Worm (Caenorhabditis elegans) whole organism, mixed stage, embryonic: ENCODE results near the gene nduc-2.

Source experiments
- M03D4.4 ChIP-seq: sonication (generic microtip); optimal IDR thresholded peaks from 2 replicates; lab custom pipeline; 2017; ENCODE audit warnings: mild to moderate bottlenecking, missing genetic modification characterization, missing compliant biosample characterization
- blmp-1 ChIP-seq: fragments of 150-350 bp; optimal IDR thresholded peaks from 2 replicates; lab custom pipeline; 2014; ENCODE audit warnings: missing biosample characterization, missing genetic modification characterization
- ceh-39 ChIP-seq: fragments of 150-350 bp; optimal IDR thresholded peaks from 2 replicates; lab custom pipeline; 2014; ENCODE audit warnings: missing biosample characterization, missing genetic modification characterization
- ceh-43 ChIP-seq: fragments of 200-800 bp; sonication (Bioruptor generic); optimal IDR thresholded peaks from 2 replicates; lab custom pipeline; 2018; ENCODE audit warnings: mild to moderate bottlenecking, missing genetic modification characterization, moderate library complexity, missing compliant biosample characterization
- ceh-83 ChIP-seq: fragments of 200-800 bp; sonication (Bioruptor generic); optimal IDR thresholded peaks from 2 replicates; lab custom pipeline; 2018; ENCODE audit warnings: mild to moderate bottlenecking, missing genetic modification characterization, missing compliant biosample characterization
- ces-1 ChIP-seq: fragments of 150-350 bp; optimal IDR thresholded peaks from 2 replicates; lab custom pipeline; 2014; ENCODE audit warnings: missing biosample characterization, missing genetic modification reagents, missing genetic modification characterization
- cnd-1 ChIP-seq: fragments of 200-800 bp; sonication (Bioruptor generic); optimal IDR thresholded peaks from 2 replicates; lab custom pipeline; 2018; ENCODE audit warnings: mild to moderate bottlenecking, missing genetic modification characterization, missing compliant biosample characterization
- elt-1 ChIP-seq: sonication (generic microtip); optimal IDR thresholded peaks from 2 replicates; lab custom pipeline; 2017; ENCODE audit warnings: missing genetic modification characterization, mild to moderate bottlenecking, missing compliant biosample characterization, antibody characterized with exemption, moderate library complexity, borderline replicate concordance; ENCODE audit not compliant: insufficient read depth
- elt-3 ChIP-seq: fragments of 150-350 bp; optimal IDR thresholded peaks from 2 replicates; lab custom pipeline; 2014; ENCODE audit warnings: missing biosample characterization, missing genetic modification characterization
- ham-2 ChIP-seq: fragments of 200-800 bp; sonication (Bioruptor generic); optimal IDR thresholded peaks from 2 replicates; lab custom pipeline; 2018; ENCODE audit warnings: mild to moderate bottlenecking, missing genetic modification characterization, missing compliant biosample characterization
- hlh-1 ChIP-seq: fragments of 150-350 bp; optimal IDR thresholded peaks from 2 replicates; lab custom pipeline; 2014; ENCODE audit warnings: missing biosample characterization, missing genetic modification reagents, missing genetic modification characterization
- lin-13 ChIP-seq: fragments of 150-350 bp; optimal IDR thresholded peaks from 2 replicates; lab custom pipeline; 2014; ENCODE audit warnings: missing biosample characterization, missing genetic modification characterization
- lin-32 ChIP-seq: fragments of 200-800 bp; sonication (Bioruptor generic); optimal IDR thresholded peaks from 2 replicates; lab custom pipeline; 2018; ENCODE audit warnings: mild to moderate bottlenecking, missing genetic modification characterization, missing compliant biosample characterization
- lsy-2 ChIP-seq: fragments of 150-350 bp; optimal IDR thresholded peaks from 2 replicates; lab custom pipeline; 2014; ENCODE audit warnings: missing biosample characterization, missing genetic modification characterization
- mls-2 ChIP-seq: sonication (generic microtip); optimal IDR thresholded peaks from 2 replicates; lab custom pipeline; 2016; ENCODE audit warnings: mild to moderate bottlenecking, missing genetic modification characterization, moderate library complexity, missing compliant biosample characterization
- nhr-12 ChIP-seq: fragments of 150-350 bp; optimal IDR thresholded peaks from 2 replicates; lab custom pipeline; 2014; ENCODE audit warnings: missing biosample characterization, missing genetic modification characterization
- nhr-2 ChIP-seq: fragments of 150-350 bp; optimal IDR thresholded peaks from 2 replicates; lab custom pipeline; 2014; ENCODE audit warnings: missing biosample characterization, missing genetic modification characterization
- nhr-237 ChIP-seq: fragments of 150-350 bp; optimal IDR thresholded peaks from 2 replicates; lab custom pipeline; 2014; ENCODE audit warnings: missing biosample characterization, missing genetic modification characterization
- nhr-28 ChIP-seq: fragments of 150-350 bp; optimal IDR thresholded peaks from 2 replicates; lab custom pipeline; 2014; ENCODE audit warnings: missing biosample characterization, missing genetic modification characterization
- nhr-76 ChIP-seq: sonication (generic microtip); optimal IDR thresholded peaks from 2 replicates; lab custom pipeline; 2017; ENCODE audit warnings: missing biosample characterization, missing genetic modification characterization
- pha-4 ChIP-seq: fragments of 150-350 bp; optimal IDR thresholded peaks from 2 replicates; lab custom pipeline; 2018; ENCODE audit warnings: missing biosample characterization, missing genetic modification reagents, missing genetic modification characterization
- sem-2 ChIP-seq: fragments of 200-800 bp; sonication (Bioruptor generic); optimal IDR thresholded peaks from 2 replicates; lab custom pipeline; 2018; ENCODE audit warnings: mild to moderate bottlenecking, missing genetic modification characterization, missing compliant biosample characterization
- snpc-4 ChIP-seq: fragments of 150-350 bp; optimal IDR thresholded peaks from 2 replicates; lab custom pipeline; 2014; ENCODE audit warnings: missing biosample characterization, missing genetic modification characterization
- tbx-8 ChIP-seq: fragments of 200-800 bp; sonication (Bioruptor generic); optimal IDR thresholded peaks from 2 replicates; lab custom pipeline; 2018; ENCODE audit warnings: mild to moderate bottlenecking, missing genetic modification characterization, moderate library complexity, missing compliant biosample characterization
- unc-120 ChIP-seq: sonication (generic microtip); optimal IDR thresholded peaks from 2 replicates; lab custom pipeline; 2017; ENCODE audit warnings: missing genetic modification characterization, missing compliant biosample characterization; ENCODE audit not compliant: poor library complexity, severe bottlenecking
- unc-39 ChIP-seq: fragments of 150-350 bp; optimal IDR thresholded peaks from 2 replicates; lab custom pipeline; 2014; ENCODE audit warnings: missing biosample characterization, missing genetic modification characterization
- unc-62 ChIP-seq: fragments of 150-350 bp; optimal IDR thresholded peaks from 2 replicates; lab custom pipeline; 2014; ENCODE audit warnings: missing biosample characterization, missing genetic modification reagents, missing genetic modification characterization
- zip-8 ChIP-seq: fragments of 150-350 bp; optimal IDR thresholded peaks from 2 replicates; lab custom pipeline; 2014; ENCODE audit warnings: missing biosample characterization, missing genetic modification characterization
- ztf-11 ChIP-seq: fragments of 150-350 bp; optimal IDR thresholded peaks from 2 replicates; lab custom pipeline; 2014; ENCODE audit warnings: missing biosample characterization, missing genetic modification characterization

The nduc-2 gene

DNA sequence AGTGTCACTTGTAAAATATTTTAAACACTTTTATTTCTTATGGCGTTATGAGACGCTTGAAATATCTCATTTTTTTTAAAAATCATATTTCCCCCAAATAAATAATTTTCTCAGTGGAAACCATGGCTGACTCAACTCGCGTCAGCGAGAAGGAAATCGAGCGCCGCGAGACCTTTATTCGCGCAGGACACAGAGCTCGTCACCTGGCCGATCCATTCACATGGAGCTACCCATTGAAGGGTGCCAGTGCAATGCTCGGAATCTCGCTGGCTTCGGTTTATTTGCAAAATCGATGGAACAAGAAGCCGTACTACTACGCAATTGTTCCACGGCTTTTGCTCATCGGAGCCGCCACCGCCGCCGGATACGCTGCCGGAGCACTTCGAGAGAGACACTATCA is at the start of gene nduc-2:
Gene nduc-2 (plus strand): TSS at position 113 of the 400 bp plus-strand sequence.
- no peak for TF ChIP-seq M03D4.4
- TF ChIP-seq elt-3 (tag; lab: Kevin White, UChicago), result no peak
- TF ChIP-seq nhr-237 (tag; lab: Kevin White, UChicago), result no peak
- no peak for TF ChIP-seq ces-1 (GFP tag; lab: Kevin White, UChicago)
- no peak for TF ChIP-seq ham-2 (GFP tag; lab: Kevin White, UChicago)
- TF ChIP-seq nhr-12 (tag; lab: Kevin White, UChicago), result no peak
- no peak for TF ChIP-seq hlh-1 (tag; lab: Kevin White, UChicago)
- no peak for TF ChIP-seq lin-32
- no peak for TF ChIP-seq cnd-1 (tag; lab: Kevin White, UChicago)
- no peak for TF ChIP-seq pha-4 (tag; lab: Kevin White, UChicago)
- TF ChIP-seq ceh-83 (GFP tag; lab: Kevin White, UChicago), result no peak

- TF ChIP-seq sem-2, result no peak
- TF ChIP-seq lin-13 (tag; lab: Kevin White, UChicago), result no peak
- TF ChIP-seq ztf-11 (tag; lab: Kevin White, UChicago), result no peak
- no peak for TF ChIP-seq ham-2 (GFP tag; lab: Kevin White, UChicago)
- TF ChIP-seq snpc-4, result no peak
- TF ChIP-seq ceh-39, result no peak
- TF ChIP-seq elt-3 (tag; lab: Kevin White, UChicago), result no peak
- TF ChIP-seq unc-62, result no peak
- no peak for TF ChIP-seq elt-1
- no peak for TF ChIP-seq tbx-8 (GFP tag; lab: Kevin White, UChicago)
Observed at ce11 chrIII:2739469-2739868, 47.2 kb upstream of the nduc-2 start, which contains the start of gene cest-25. cest-25 (minus strand) TSS chrIII:2739531.

DNA sequence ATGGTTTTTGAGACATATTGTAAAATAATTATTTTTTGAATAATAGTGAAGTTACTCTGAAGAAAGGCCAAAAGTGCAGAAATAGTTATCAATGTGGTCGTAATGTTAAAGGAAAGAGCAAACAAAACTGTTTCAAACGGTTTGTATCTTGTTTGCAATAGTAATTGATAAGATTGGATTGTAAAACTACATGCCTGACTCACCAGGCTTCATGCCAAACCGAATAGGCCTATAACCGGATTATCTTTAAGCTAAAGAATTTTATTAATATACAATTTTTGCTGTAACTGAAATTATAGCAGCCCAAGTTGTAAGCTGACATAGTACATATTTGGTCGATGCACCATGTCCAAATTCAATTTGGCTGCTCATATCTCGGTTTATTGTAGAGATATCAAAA is 40.1 kb upstream of the nduc-2 start, which contains the start of gene Y71H2AM.14:
Gene Y71H2AM.14 (minus strand): TSS at position 101 of the 400 bp plus-strand sequence.
- TF ChIP-seq nhr-28 (no peak), unc-120 (tag; lab: Kevin White, UChicago) (no peak), nhr-237 (tag; lab: Kevin White, UChicago) (no peak), tbx-8 (GFP tag; lab: Kevin White, UChicago) (no peak), ztf-11 (tag; lab: Kevin White, UChicago) (no peak), elt-1 (no peak), nhr-12 (tag; lab: Kevin White, UChicago) (no peak)

DNA sequence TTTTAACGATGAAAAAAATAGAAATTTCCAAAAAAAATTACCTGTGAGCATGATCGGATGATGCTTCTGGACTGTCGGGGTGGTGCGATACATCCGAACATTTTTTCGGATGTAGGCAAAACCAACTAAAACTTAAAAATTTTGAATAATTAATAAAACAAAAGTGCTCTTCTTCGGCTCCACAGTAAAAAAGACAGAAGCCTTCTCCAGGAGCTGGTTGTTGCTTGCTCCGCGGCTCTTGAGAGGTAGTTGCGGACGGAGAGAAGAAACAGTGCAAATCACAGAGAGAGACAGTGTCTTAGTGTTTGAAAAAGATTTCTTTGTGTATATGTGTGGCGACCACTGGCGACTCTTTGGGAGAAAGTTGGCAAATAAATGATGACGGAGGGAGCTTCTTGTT is 30.4 kb upstream of the nduc-2 start, which contains the start of gene gldi-9:
Gene gldi-9 (minus strand): TSS at position 101 of the 400 bp plus-strand sequence.
- TF ChIP-seq blmp-1 (tag; lab: Kevin White, UChicago) (no peak), elt-1 (no peak), unc-62 (no peak), pha-4 (tag; lab: Kevin White, UChicago) (no peak), ces-1 (GFP tag; lab: Kevin White, UChicago) (no peak), unc-120 (tag; lab: Kevin White, UChicago) (no peak), ceh-43 (no peak), lsy-2 (no peak), hlh-1 (tag; lab: Kevin White, UChicago) (no peak), unc-39 (no peak), snpc-4 (no peak), ceh-83 (GFP tag; lab: Kevin White, UChicago) (no peak), M03D4.4 (no peak), zip-8 (tag; lab: Kevin White, UChicago) (no peak), nhr-76 (tag; lab: Kevin White, UChicago) (no peak), nhr-12 (tag; lab: Kevin White, UChicago) (no peak), mls-2 (tag; lab: Kevin White, UChicago) (no peak), nhr-2 (tag; lab: Kevin White, UChicago) (no peak), ham-2 (GFP tag; lab: Kevin White, UChicago) (no peak), tbx-8 (GFP tag; lab: Kevin White, UChicago) (no peak)

- no peak for TF ChIP-seq lin-13 (tag; lab: Kevin White, UChicago)
- peak; percentile 9 for TF ChIP-seq ham-2 (GFP tag; lab: Kevin White, UChicago)
- no peak for TF ChIP-seq lin-32
- no peak for TF ChIP-seq cnd-1 (tag; lab: Kevin White, UChicago)
Observed at ce11 chrIII:2757478-2757877, 29.2 kb upstream of the nduc-2 start.

- TF ChIP-seq hlh-1 (tag; lab: Kevin White, UChicago) (no peak), nhr-28 (no peak), sem-2 (no peak), ceh-83 (GFP tag; lab: Kevin White, UChicago) (no peak), zip-8 (tag; lab: Kevin White, UChicago) (no peak), ceh-39 (no peak), nhr-2 (tag; lab: Kevin White, UChicago) (no peak), elt-3 (tag; lab: Kevin White, UChicago) (no peak)
- TF ChIP-seq, all 35 proteins: peak for 0
Observed at ce11 chrIII:2758092-2758491, 28.6 kb upstream of the nduc-2 start.
